Fruit fly (Drosophila melanogaster) whole organism, prepupa: ENCODE measurements around the gene CG4041.
A peak's percentile ranks its signal among the peaks of the same experiment; 100 is the strongest.

ENCODE experiments used
- Blimp-1 ChIP-seq: fragments of 200-800 bp; sonication (Bioruptor generic); optimal IDR thresholded peaks from 3 replicates; lab custom pipeline; 2017; ENCODE audit warnings: missing biosample characterization, missing genetic modification characterization, mild to moderate bottlenecking, moderate library complexity, missing genetic modification reagents
- CG10631 ChIP-seq: fragments of 200-800 bp; sonication (Bioruptor generic); optimal IDR thresholded peaks from 2 replicates; lab custom pipeline; 2016; ENCODE audit warnings: missing biosample characterization, missing genetic modification characterization
- CG10669 ChIP-seq: fragments of 200-800 bp; sonication (Bioruptor generic); optimal IDR thresholded peaks from 3 replicates; lab custom pipeline; 2018; ENCODE audit warnings: missing biosample characterization, mild to moderate bottlenecking, missing genetic modification characterization, moderate library complexity
- CG11762 ChIP-seq: fragments of 200-800 bp; sonication (Bioruptor generic); optimal IDR thresholded peaks from 3 replicates; lab custom pipeline; 2016; ENCODE audit warnings: missing biosample characterization, missing genetic modification characterization; ENCODE audit not compliant: insufficient read depth
- CG11902 ChIP-seq: fragments of 200-800 bp; sonication (Bioruptor generic); optimal IDR thresholded peaks from 3 replicates; lab custom pipeline; 2016; ENCODE audit warnings: missing biosample characterization, missing genetic modification characterization
- CG15336 ChIP-seq: fragments of 200-800 bp; sonication (Bioruptor generic); IDR thresholded peaks from 2 replicates; pipeline ENCODE4 v1.3.6; 2022; ENCODE audit warnings: missing biosample characterization, missing genetic modification characterization
- CG1621 ChIP-seq: fragments of 200-800 bp; sonication (Bioruptor generic); optimal IDR thresholded peaks from 3 replicates; lab custom pipeline; 2018; ENCODE audit warnings: missing biosample characterization, mild to moderate bottlenecking, missing genetic modification characterization
- CG16779 ChIP-seq: fragments of 200-800 bp; sonication (Bioruptor generic); optimal IDR thresholded peaks from 3 replicates; lab custom pipeline; 2017; ENCODE audit warnings: missing biosample characterization, mild to moderate bottlenecking, missing genetic modification characterization
- CG31627 ChIP-seq: fragments of 200-800 bp; sonication (Bioruptor generic); optimal IDR thresholded peaks from 3 replicates; lab custom pipeline; 2016; ENCODE audit warnings: missing biosample characterization, missing genetic modification characterization
- CG32006 ChIP-seq: fragments of 200-800 bp; sonication (Bioruptor generic); optimal IDR thresholded peaks from 3 replicates; lab custom pipeline; 2017; ENCODE audit warnings: missing biosample characterization, mild to moderate bottlenecking, missing genetic modification characterization
- CG3919 ChIP-seq: fragments of 200-800 bp; sonication (Bioruptor generic); optimal IDR thresholded peaks from 3 replicates; lab custom pipeline; 2016; ENCODE audit warnings: missing biosample characterization, missing genetic modification characterization
- CG6163 ChIP-seq: fragments of 200-800 bp; sonication (Bioruptor generic); IDR thresholded peaks from 3 replicates; pipeline ENCODE4 v1.3.6; 2022; ENCODE audit warnings: missing biosample characterization, missing genetic modification characterization
- CG6808 ChIP-seq: fragments of 200-800 bp; sonication (Bioruptor generic); optimal IDR thresholded peaks from 3 replicates; lab custom pipeline; 2017; ENCODE audit warnings: missing biosample characterization, missing genetic modification characterization, mild to moderate bottlenecking, moderate library complexity, missing genetic modification reagents
- CG6854 ChIP-seq: fragments of 200-800 bp; sonication (Bioruptor generic); optimal IDR thresholded peaks from 2 replicates; lab custom pipeline; 2017; ENCODE audit warnings: missing biosample characterization, mild to moderate bottlenecking, missing genetic modification characterization
- CG8119 ChIP-seq: fragments of 200-800 bp; sonication (Bioruptor generic); IDR thresholded peaks from 3 replicates; pipeline ENCODE4 v1.3.6; 2022; ENCODE audit warnings: missing biosample characterization, missing genetic modification characterization
- CG8319 ChIP-seq: fragments of 200-800 bp; sonication (Bioruptor generic); optimal IDR thresholded peaks from 3 replicates; lab custom pipeline; 2016; ENCODE audit warnings: missing biosample characterization, missing genetic modification characterization
- CG9139 ChIP-seq: fragments of 200-800 bp; sonication (Bioruptor generic); optimal IDR thresholded peaks from 3 replicates; lab custom pipeline; 2017; ENCODE audit warnings: missing biosample characterization, mild to moderate bottlenecking, missing genetic modification characterization
- Eip75B ChIP-seq: fragments of 200-800 bp; sonication (Bioruptor generic); optimal IDR thresholded peaks from 3 replicates; lab custom pipeline; 2016; ENCODE audit warnings: missing biosample characterization, missing genetic modification characterization
- Eip93F ChIP-seq: fragments of 200-800 bp; sonication (Bioruptor generic); optimal IDR thresholded peaks from 2 replicates; lab custom pipeline; 2016; ENCODE audit warnings: missing biosample characterization, mild to moderate bottlenecking, missing genetic modification characterization
- Ets21C ChIP-seq: fragments of 200-800 bp; sonication (Bioruptor generic); optimal IDR thresholded peaks from 3 replicates; lab custom pipeline; 2016; ENCODE audit warnings: missing biosample characterization, missing genetic modification characterization
- Ets96B ChIP-seq: fragments of 200-800 bp; optimal IDR thresholded peaks from 2 replicates; lab custom pipeline; 2019; ENCODE audit warnings: missing biosample characterization, mild to moderate bottlenecking, missing genetic modification characterization, moderate library complexity
- Hr38 ChIP-seq: sonication (Bioruptor generic); optimal IDR thresholded peaks from 2 replicates; lab custom pipeline; 2016; ENCODE audit warnings: missing biosample characterization, missing genetic modification characterization
- Met ChIP-seq: fragments of 200-800 bp; sonication (Bioruptor generic); optimal IDR thresholded peaks from 3 replicates; lab custom pipeline; 2016; ENCODE audit warnings: missing biosample characterization, missing genetic modification characterization
- OdsH ChIP-seq: fragments of 200-800 bp; sonication (Bioruptor generic); optimal IDR thresholded peaks from 3 replicates; lab custom pipeline; 2016; ENCODE audit warnings: missing biosample characterization, missing genetic modification characterization
- Smox ChIP-seq: fragments of 200-800 bp; sonication (Bioruptor generic); optimal IDR thresholded peaks from 3 replicates; lab custom pipeline; 2016; ENCODE audit warnings: missing biosample characterization, missing genetic modification characterization
- Sox102F ChIP-seq: fragments of 200-800 bp; sonication (Bioruptor generic); optimal IDR thresholded peaks from 2 replicates; lab custom pipeline; 2016; ENCODE audit warnings: missing biosample characterization, mild to moderate bottlenecking, missing genetic modification characterization
- Sox14 ChIP-seq: fragments of 200-800 bp; sonication (Bioruptor generic); optimal IDR thresholded peaks from 3 replicates; lab custom pipeline; 2016; ENCODE audit warnings: missing biosample characterization, missing genetic modification characterization
- Sox15 ChIP-seq: fragments of 200-800 bp; sonication (Bioruptor generic); optimal IDR thresholded peaks from 3 replicates; lab custom pipeline; 2016; ENCODE audit warnings: missing biosample characterization, missing genetic modification characterization
- achi ChIP-seq: fragments of 200-800 bp; sonication (Bioruptor generic); optimal IDR thresholded peaks from 3 replicates; lab custom pipeline; 2016; ENCODE audit warnings: missing biosample characterization, missing genetic modification characterization
- acj6 ChIP-seq: fragments of 200-800 bp; sonication (Bioruptor generic); optimal IDR thresholded peaks from 3 replicates; lab custom pipeline; 2016; ENCODE audit warnings: missing biosample characterization, missing genetic modification characterization
- cyc ChIP-seq: fragments of 200-800 bp; sonication (Bioruptor generic); optimal IDR thresholded peaks from 3 replicates; lab custom pipeline; 2016; ENCODE audit warnings: missing biosample characterization, missing genetic modification characterization
- dsx ChIP-seq: fragments of 200-800 bp; optimal IDR thresholded peaks from 3 replicates; lab custom pipeline; 2019; ENCODE audit warnings: missing biosample characterization, mild to moderate bottlenecking, missing genetic modification characterization, moderate library complexity; ENCODE audit not compliant: poor library complexity, severe bottlenecking
- esn ChIP-seq: fragments of 200-800 bp; sonication (Bioruptor generic); optimal IDR thresholded peaks from 2 replicates; lab custom pipeline; 2016; ENCODE audit warnings: missing biosample characterization, mild to moderate bottlenecking, missing genetic modification characterization, moderate library complexity
- fkh ChIP-seq: fragments of 200-800 bp; sonication (Bioruptor generic); optimal IDR thresholded peaks from 3 replicates; lab custom pipeline; 2017; ENCODE audit warnings: missing biosample characterization, mild to moderate bottlenecking, missing genetic modification characterization, moderate library complexity
- pdm3 ChIP-seq: fragments of 200-800 bp; sonication (Bioruptor generic); optimal IDR thresholded peaks from 3 replicates; lab custom pipeline; 2016; ENCODE audit warnings: missing biosample characterization, missing genetic modification characterization
- salr ChIP-seq, 2 experiments: fragments of 200-800 bp; sonication (Bioruptor generic); optimal IDR thresholded peaks; 3 replicates each; lab custom pipeline; 2016 to 2018; ENCODE audit warnings: missing biosample characterization in 2 of 2, missing genetic modification characterization in 2 of 2, mild to moderate bottlenecking in 1 of 2
- svp ChIP-seq: fragments of 200-800 bp; sonication (Bioruptor generic); peaks from one replicate; lab custom pipeline; 2016; ENCODE audit warnings: missing biosample characterization, missing genetic modification characterization
- vri ChIP-seq: fragments of 200-800 bp; sonication (Bioruptor generic); optimal IDR thresholded peaks from 3 replicates; lab custom pipeline; 2016; ENCODE audit warnings: missing biosample characterization, mild to moderate bottlenecking, missing genetic modification characterization

The CG4041 gene

dm6 chrX:4911765-4912245, 6.4 kb downstream of the CG4041 start (continued):
- TF ChIP-seq Sox14 (peak; percentile 83), Blimp-1 (peak; percentile 41), Ets21C (GFP tag; lab: Kevin White, UChicago) (peak; percentile 58), CG32006 (GFP tag; lab: Kevin White, UChicago) (peak; percentile 91), Met (GFP tag; lab: Kevin White, UChicago) (peak; percentile 79), CG10631 (peak; percentile 70), cyc (GFP tag; lab: Kevin White, UChicago) (peak; percentile 64), achi (peak; percentile 76), CG15336 (GFP tag; lab: Robert Waterston, UW) (peak; percentile 83), CG11762 (GFP tag; lab: Kevin White, UChicago) (peak; percentile 64), CG6854 (GFP tag; lab: Kevin White, UChicago) (peak; percentile 72), CG8319 (GFP tag; lab: Kevin White, UChicago) (peak; percentile 48), CG9139 (peak; percentile 94), esn (GFP tag; lab: Kevin White, UChicago) (peak; percentile 80), CG3919 (GFP tag; lab: Kevin White, UChicago) (peak; percentile 65), CG8119 (peak; percentile 85), Smox (GFP tag; lab: Kevin White, UChicago) (peak; percentile 74), svp (GFP tag; lab: Kevin White, UChicago) (peak; percentile 86), Sox102F (GFP tag; lab: Kevin White, UChicago) (peak; percentile 67), Eip75B (GFP tag; lab: Kevin White, UChicago) (peak; percentile 77), fkh (GFP tag; lab: Kevin White, UChicago) (no peak), Sox15 (GFP tag; lab: Kevin White, UChicago) (peak; percentile 48), CG10669 (GFP tag; lab: Kevin White, UChicago) (peak; percentile 78), CG16779 (tag; lab: Kevin White, UChicago) (peak; percentile 91), Hr38 (GFP tag; lab: Kevin White, UChicago) (no peak), CG6163 (GFP tag; lab: Robert Waterston, UW) (peak; percentile 83), CG11902 (peak; percentile 35), acj6 (peak; percentile 60)

dm6 chrX:4911060-4911459, 7.2 kb downstream of the CG4041 start:
- TF ChIP-seq Smox (GFP tag; lab: Kevin White, UChicago) (no peak), Sox14 (no peak), CG1621 (no peak), CG3919 (GFP tag; lab: Kevin White, UChicago) (no peak), salr (GFP tag; optimal IDR thresholded peaks at IDR 0.05; lab: Kevin White, UChicago) (no peak), Ets96B (no peak), CG31627 (no peak), CG8119 (no peak), esn (GFP tag; lab: Kevin White, UChicago) (no peak), Eip93F (GFP tag; lab: Kevin White, UChicago) (no peak), vri (GFP tag; lab: Kevin White, UChicago) (no peak), Eip75B (GFP tag; lab: Kevin White, UChicago) (no peak), OdsH (GFP tag; lab: Kevin White, UChicago) (no peak), CG6854 (GFP tag; lab: Kevin White, UChicago) (no peak), dsx (no peak), svp (GFP tag; lab: Kevin White, UChicago) (no peak), pdm3 (GFP tag; lab: Kevin White, UChicago) (no peak), CG16779 (tag; lab: Kevin White, UChicago) (no peak), CG6808 (GFP tag; lab: Kevin White, UChicago) (no peak), CG10669 (GFP tag; lab: Kevin White, UChicago) (no peak)
